Fruit fly (Drosophila melanogaster): Measurements from ENCODE around the gene CG7550.
A peak's percentile ranks its signal among the peaks of the same experiment; 100 is the strongest.

CG7550 gene

DNA sequence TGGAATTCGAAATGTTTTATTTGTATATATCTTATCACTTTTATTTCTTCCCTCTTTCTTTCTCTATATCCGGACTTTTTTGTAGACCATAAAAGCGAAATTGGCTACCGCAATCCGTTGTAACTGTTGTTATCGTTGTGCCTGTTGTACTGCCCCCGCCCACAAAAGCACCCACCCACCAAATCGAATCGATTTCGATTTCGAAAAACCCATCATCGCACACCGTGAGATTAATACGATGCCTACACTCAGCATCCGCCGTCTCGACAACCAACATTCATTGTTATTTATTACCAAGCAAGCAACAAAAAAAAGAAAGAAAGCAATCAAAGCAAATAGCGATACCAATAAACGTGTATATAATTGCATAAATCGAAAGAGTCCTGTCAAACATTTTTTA, 16.1 kb downstream of the CG7550 start:
- TF ChIP-seq HLH106 (tag; optimal IDR thresholded peaks at IDR 0.05) (no peak), sage (GFP tag; optimal IDR thresholded peaks at IDR 0.05) (no peak), Myc (optimal IDR thresholded peaks at IDR 0.05) (no peak), CrebA (GFP tag; optimal IDR thresholded peaks at IDR 0.05; ENCODE audit: borderline replicate concordance) (no peak), GATAd (GFP tag; optimal IDR thresholded peaks at IDR 0.05) (no peak), Abd-B (GFP tag; optimal IDR thresholded peaks at IDR 0.05) (no peak), tai (GFP tag; optimal IDR thresholded peaks at IDR 0.05) (no peak), dsf (GFP tag; optimal IDR thresholded peaks at IDR 0.05; ENCODE audit: borderline replicate concordance) (no peak), Sp1 (GFP tag; optimal IDR thresholded peaks at IDR 0.05) (no peak), Vsx2 (GFP tag; optimal IDR thresholded peaks at IDR 0.05; ENCODE audit: partially characterized antibody) (no peak), jim (GFP tag; optimal IDR thresholded peaks at IDR 0.05) (no peak), Jra (GFP tag; optimal IDR thresholded peaks at IDR 0.05) (no peak), psq (GFP tag; optimal IDR thresholded peaks at IDR 0.05) (no peak), br (GFP tag; optimal IDR thresholded peaks at IDR 0.05) (no peak), foxo (GFP tag; optimal IDR thresholded peaks at IDR 0.05) (no peak), fru (GFP tag; optimal IDR thresholded peaks at IDR 0.05) (no peak), pan (optimal IDR thresholded peaks at IDR 0.05) (no peak), OdsH (GFP tag; optimal IDR thresholded peaks at IDR 0.05) (no peak)

DNA sequence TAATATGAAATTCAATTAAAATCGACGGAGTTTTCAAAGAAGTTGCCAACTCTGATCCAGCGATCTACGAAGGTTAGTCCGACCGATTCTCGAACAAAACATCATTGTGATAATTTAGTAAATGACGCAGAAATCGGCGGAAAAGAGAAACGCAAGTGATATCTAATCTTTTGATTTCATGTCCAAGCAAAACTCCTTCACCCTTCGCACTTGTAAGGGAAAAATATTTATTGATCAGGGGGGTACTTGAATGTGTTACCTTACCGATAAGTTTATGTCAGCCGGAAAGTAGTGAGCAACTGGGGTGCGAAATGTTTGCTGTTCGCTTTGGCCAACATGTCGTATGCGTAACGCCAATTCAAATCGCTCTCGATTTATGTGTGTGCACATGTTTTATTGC, 27.2 kb downstream of the CG7550 start:
- TF ChIP-seq N (GFP tag; optimal IDR thresholded peaks at IDR 0.05) (no peak), CG9705 (GFP tag; optimal IDR thresholded peaks at IDR 0.05) (no peak)

DNA sequence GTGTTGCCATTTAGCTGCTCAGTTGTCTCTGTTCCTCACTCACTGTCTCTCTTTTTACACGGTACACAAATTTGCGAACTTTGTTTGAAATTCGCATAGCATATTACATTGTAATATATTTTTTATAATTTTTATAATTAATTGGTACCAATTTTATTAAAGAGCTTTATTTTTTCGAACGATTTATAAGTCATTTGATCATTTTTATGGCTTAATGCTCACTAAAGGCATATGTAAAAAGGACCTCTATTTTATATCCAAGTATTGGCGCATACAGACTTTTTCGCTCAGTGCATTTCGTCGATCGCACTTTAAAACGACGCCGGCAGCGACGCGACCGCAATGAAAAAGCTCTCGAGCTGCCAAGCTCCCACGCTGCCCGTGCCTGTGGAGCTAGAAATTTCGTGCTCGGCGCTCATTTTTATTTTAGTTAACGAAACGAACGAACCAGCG, 28.2 kb downstream of the CG7550 start:
- TF ChIP-seq rgr (GFP tag; optimal IDR thresholded peaks at IDR 0.05) (peak; percentile 94), Sp1 (GFP tag; optimal IDR thresholded peaks at IDR 0.05) (peak; percentile 91), sv (GFP tag; optimal IDR thresholded peaks at IDR 0.05) (peak; percentile 87), fru (GFP tag; optimal IDR thresholded peaks at IDR 0.05) (peak; percentile 92), Abd-B (GFP tag; optimal IDR thresholded peaks at IDR 0.05) (no peak), HLH106 (tag; optimal IDR thresholded peaks at IDR 0.05) (peak; percentile 91), sage (GFP tag; optimal IDR thresholded peaks at IDR 0.05) (peak; percentile 15), Rel (GFP tag; optimal IDR thresholded peaks at IDR 0.05) (peak; percentile 47), Rel (tag; optimal IDR thresholded peaks at IDR 0.05) (peak; percentile 43), Myc (optimal IDR thresholded peaks at IDR 0.05) (no peak), N (GFP tag; optimal IDR thresholded peaks at IDR 0.05) (no peak), usp (GFP tag; optimal IDR thresholded peaks at IDR 0.05) (no peak), foxo (GFP tag; optimal IDR thresholded peaks at IDR 0.05) (peak in 1 of 2 experiments; percentile 95), Mio (GFP tag; optimal IDR thresholded peaks at IDR 0.05) (peak; percentile 20), lola (GFP tag; optimal IDR thresholded peaks at IDR 0.05) (no peak), pan (optimal IDR thresholded peaks at IDR 0.05) (no peak), jim (GFP tag; optimal IDR thresholded peaks at IDR 0.05) (no peak), CrebA (GFP tag; optimal IDR thresholded peaks at IDR 0.05; ENCODE audit: borderline replicate concordance) (peak; percentile 76), Hnf4 (GFP tag; optimal IDR thresholded peaks at IDR 0.05) (peak; percentile 83), brk (GFP tag; optimal IDR thresholded peaks at IDR 0.05) (peak; percentile 73), dmrt93B (GFP tag; optimal IDR thresholded peaks at IDR 0.05) (peak; percentile 89), CG32264 (GFP tag; optimal IDR thresholded peaks at IDR 0.05) (peak; percentile 19), h (GFP tag; optimal IDR thresholded peaks at IDR 0.05) (peak; percentile 93), Dfd (GFP tag; optimal IDR thresholded peaks at IDR 0.05) (no peak), Hr83 (GFP tag; optimal IDR thresholded peaks at IDR 0.05; ENCODE audit: poor library complexity, severe bottlenecking) (no peak), psq (GFP tag; optimal IDR thresholded peaks at IDR 0.05) (peak; percentile 92), br (GFP tag; optimal IDR thresholded peaks at IDR 0.05) (peak; percentile 78), tai (GFP tag; optimal IDR thresholded peaks at IDR 0.05) (no peak), Jra (GFP tag; optimal IDR thresholded peaks at IDR 0.05) (peak; percentile 53), OdsH (GFP tag; optimal IDR thresholded peaks at IDR 0.05) (peak; percentile 94), Vsx2 (GFP tag; optimal IDR thresholded peaks at IDR 0.05; ENCODE audit: partially characterized antibody) (no peak), Hr78 (GFP tag; optimal IDR thresholded peaks at IDR 0.05) (no peak), woc (GFP tag; optimal IDR thresholded peaks at IDR 0.05) (peak; percentile 55), dsf (GFP tag; optimal IDR thresholded peaks at IDR 0.05; ENCODE audit: borderline replicate concordance) (no peak), ey (GFP tag; optimal IDR thresholded peaks at IDR 0.05) (peak; percentile 79), dl (GFP tag; optimal IDR thresholded peaks at IDR 0.05; ENCODE audit: insufficient read depth in 1 of 2, partially characterized antibody in 2 of 2) (no peak), CG9705 (GFP tag; optimal IDR thresholded peaks at IDR 0.05) (peak; percentile 90), Dif (GFP tag; optimal IDR thresholded peaks at IDR 0.05; ENCODE audit: partially characterized antibody) (no peak), GATAd (GFP tag; optimal IDR thresholded peaks at IDR 0.05) (no peak)

Measured in whole organism, wandering third instar larva.